Worm (Caenorhabditis elegans) whole organism, young adult: ENCODE data around the gene ZC190.6.

Experiments
- F22D6.2 ChIP-seq: sonication (generic microtip); optimal IDR thresholded peaks from 2 replicates; lab custom pipeline; 2016; ENCODE audit warnings: mild to moderate bottlenecking, missing genetic modification characterization, missing compliant biosample characterization
- T07F8.4 ChIP-seq: sonication (generic microtip); optimal IDR thresholded peaks from 2 replicates; lab custom pipeline; 2016; ENCODE audit warnings: mild to moderate bottlenecking, missing genetic modification characterization, moderate library complexity, missing compliant biosample characterization
- T26A5.8 ChIP-seq: sonication (generic microtip); optimal IDR thresholded peaks from 2 replicates; lab custom pipeline; 2016; ENCODE audit warnings: missing genetic modification characterization, missing compliant biosample characterization
- attf-6 ChIP-seq: fragments of 200-800 bp; sonication (Bioruptor generic); IDR thresholded peaks from 2 replicates; pipeline ENCODE4 v1.3.6; 2022; ENCODE audit warnings: missing genetic modification reagents, missing genetic modification characterization, missing compliant biosample characterization
- madf-6 ChIP-seq: fragments of 200-800 bp; sonication (Bioruptor generic); IDR thresholded peaks from 2 replicates; pipeline ENCODE4 v1.3.6; 2022; ENCODE audit warnings: missing genetic modification reagents, missing genetic modification characterization, missing compliant biosample characterization
- mxl-1 ChIP-seq: sonication (generic microtip); optimal IDR thresholded peaks from 2 replicates; lab custom pipeline; 2016; ENCODE audit warnings: missing genetic modification characterization, missing compliant biosample characterization
- nhr-179 ChIP-seq: sonication (generic microtip); optimal IDR thresholded peaks from 2 replicates; lab custom pipeline; 2016; ENCODE audit warnings: mild to moderate bottlenecking, missing genetic modification characterization, missing compliant biosample characterization
- nhr-90 ChIP-seq: sonication (generic microtip); optimal IDR thresholded peaks from 2 replicates; lab custom pipeline; 2016; ENCODE audit warnings: missing genotype, mild to moderate bottlenecking, missing genetic modification characterization, missing compliant biosample characterization
- rec-8 ChIP-seq, 2 experiments: sonication (generic microtip); optimal IDR thresholded peaks; 2 replicates each; lab custom pipeline; 2016; ENCODE audit warnings: mild to moderate bottlenecking in 2 of 2, missing genetic modification characterization in 2 of 2, missing genetic modification reagents in 2 of 2, missing genotype in 2 of 2, missing biosample characterization in 1 of 2, missing compliant biosample characterization in 1 of 2, moderate library complexity in 1 of 2
- snpc-4 ChIP-seq, 5 experiments: fragments of 150-350 bp in 1 of 5; sonication (generic microtip) in 4 of 5; optimal IDR thresholded peaks; 2 replicates each; lab custom pipeline; 2014 to 2018; ENCODE audit warnings: missing genetic modification characterization in 5 of 5, missing biosample characterization in 3 of 5, antibody characterized with exemption in 2 of 5, mild to moderate bottlenecking in 2 of 5, missing compliant biosample characterization in 2 of 5, missing genotype in 2 of 5, moderate library complexity in 2 of 5, missing genetic modification reagents in 1 of 5
- sptf-2 ChIP-seq: fragments of 200-800 bp; sonication (Bioruptor generic); optimal IDR thresholded peaks from 2 replicates; lab custom pipeline; 2018; ENCODE audit warnings: mild to moderate bottlenecking, missing genetic modification characterization, missing compliant biosample characterization
- unc-62 ChIP-seq: fragments of 150-350 bp; optimal IDR thresholded peaks from 2 replicates; lab custom pipeline; 2014; ENCODE audit warnings: missing biosample characterization, missing genetic modification reagents, missing genetic modification characterization
- ztf-26 ChIP-seq: sonication (generic microtip); optimal IDR thresholded peaks from 2 replicates; lab custom pipeline; 2017; ENCODE audit warnings: missing genetic modification characterization, missing compliant biosample characterization

ce11 chrV:8718399-8718798 is 41.3 kb upstream of the ZC190.6 start:
- TF ChIP-seq unc-62 (GFP tag; lab: Kevin White, UChicago) (no peak), mxl-1 (tag; lab: Kevin White, UChicago) (no peak), F22D6.2 (tag; lab: Kevin White, UChicago) (no peak), madf-6 (GFP tag; lab: Robert Waterston, UW) (no peak), attf-6 (GFP tag; lab: Robert Waterston, UW) (no peak), T26A5.8 (tag; lab: Kevin White, UChicago) (no peak), nhr-90 (no peak), T07F8.4 (no peak), sptf-2 (no peak), nhr-179 (tag; lab: Kevin White, UChicago) (no peak), rec-8 (tag; optimal IDR thresholded peaks at IDR 0.05; lab: Kevin White, UChicago) (no peak), snpc-4 (GFP tag; optimal IDR thresholded peaks at IDR 0.05; lab: Kevin White, UChicago) (no peak), snpc-4 (tag; optimal IDR thresholded peaks at IDR 0.05; lab: Kevin White, UChicago) (no peak), ztf-26 (tag; lab: Kevin White, UChicago) (no peak)
